Worm (Caenorhabditis elegans) whole organism, L1 larva: ENCODE results near the gene asp-18.
A peak's percentile ranks its signal among the peaks of the same experiment; 100 is the strongest.

Experiments
- C04F5.9 ChIP-seq: sonication (generic microtip); optimal IDR thresholded peaks from 2 replicates; lab custom pipeline; 2016; ENCODE audit warnings: missing genetic modification characterization, missing compliant biosample characterization
- C16A3.4 ChIP-seq: fragments of 150-350 bp; optimal IDR thresholded peaks from 2 replicates; lab custom pipeline; 2014; ENCODE audit warnings: missing biosample characterization, missing genetic modification characterization
- C34B4.2 ChIP-seq: sonication (generic microtip); optimal IDR thresholded peaks from 2 replicates; lab custom pipeline; 2017; ENCODE audit warnings: mild to moderate bottlenecking, missing genetic modification characterization, missing compliant biosample characterization
- F16B12.6 ChIP-seq: fragments of 150-350 bp; optimal IDR thresholded peaks from 2 replicates; lab custom pipeline; 2014; ENCODE audit warnings: missing biosample characterization, missing genetic modification characterization
- Y116A8C.19 ChIP-seq: sonication (generic microtip); optimal IDR thresholded peaks from 2 replicates; lab custom pipeline; 2016; ENCODE audit warnings: missing compliant biosample characterization, missing genetic modification characterization, borderline replicate concordance
- alr-1 ChIP-seq: fragments of 200-800 bp; sonication (Bioruptor generic); optimal IDR thresholded peaks from 2 replicates; lab custom pipeline; 2018; ENCODE audit warnings: borderline replicate concordance, mild to moderate bottlenecking, missing genetic modification characterization, missing compliant biosample characterization
- aly-2 ChIP-seq: fragments of 150-350 bp; optimal IDR thresholded peaks from 2 replicates; lab custom pipeline; 2014; ENCODE audit warnings: missing biosample characterization, missing genetic modification characterization
- ama-1 ChIP-seq: fragments of 150-350 bp; optimal IDR thresholded peaks from 2 replicates; lab custom pipeline; 2014
- blmp-1 ChIP-seq: fragments of 150-350 bp; optimal IDR thresholded peaks from 2 replicates; lab custom pipeline; 2014; ENCODE audit warnings: missing biosample characterization, missing genetic modification characterization
- ceh-63 ChIP-seq: fragments of 200-800 bp; sonication (Bioruptor generic); optimal IDR thresholded peaks from 2 replicates; lab custom pipeline; 2018; ENCODE audit warnings: mild to moderate bottlenecking, missing genetic modification characterization, missing compliant biosample characterization
- ceh-82 ChIP-seq, 3 experiments: fragments of 150-350 bp in 1 of 3; sonication (generic microtip) in 2 of 3; optimal IDR thresholded peaks; 2 replicates each; lab custom pipeline; 2014 to 2017; ENCODE audit warnings: missing biosample characterization in 3 of 3, missing genetic modification characterization in 3 of 3
- ceh-88 ChIP-seq: fragments of 200-800 bp; sonication (Bioruptor generic); IDR thresholded peaks from 2 replicates; pipeline ENCODE4 v1.3.6; 2022; ENCODE audit warnings: missing genetic modification characterization, missing compliant biosample characterization
- dpl-1 ChIP-seq, 3 experiments: fragments of 150-350 bp in 2 of 3; sonication (generic microtip) in 1 of 3; optimal IDR thresholded peaks; 2 replicates each; lab custom pipeline; 2014 to 2017; ENCODE audit warnings: missing biosample characterization in 3 of 3, missing genetic modification characterization in 3 of 3, missing genetic modification reagents in 3 of 3
- efl-1 ChIP-seq, 4 experiments: fragments of 150-350 bp; optimal IDR thresholded peaks in 3 of 4; peaks in 1 of 4; 1 replicate in 1 of 4; 2 replicates in 3 of 4; lab custom pipeline; 2014; ENCODE audit warnings: missing biosample characterization in 2 of 4, missing genetic modification characterization in 2 of 4, missing genetic modification reagents in 2 of 4
- efl-3 ChIP-seq: fragments of 200-800 bp; sonication (Bioruptor generic); optimal IDR thresholded peaks from 2 replicates; lab custom pipeline; 2018; ENCODE audit warnings: mild to moderate bottlenecking, missing genetic modification characterization, missing compliant biosample characterization
- egl-13 ChIP-seq: sonication (generic microtip); optimal IDR thresholded peaks from 2 replicates; lab custom pipeline; 2016; ENCODE audit warnings: missing genotype, missing genetic modification reagents, missing genetic modification characterization, missing compliant biosample characterization
- egl-27 ChIP-seq, 2 experiments: fragments of 150-350 bp in 1 of 2; sonication (generic microtip); optimal IDR thresholded peaks; 3 replicates each; lab custom pipeline; 2017 to 2018; ENCODE audit warnings: missing biosample characterization in 2 of 2, missing genetic modification characterization in 2 of 2, missing genetic modification reagents in 2 of 2
- elt-3 ChIP-seq, 6 experiments: fragments of 150-350 bp in 1 of 6; sonication (generic microtip); optimal IDR thresholded peaks; 2 replicates each; lab custom pipeline; 2017 to 2018; ENCODE audit warnings: missing biosample characterization in 6 of 6, missing genetic modification characterization in 6 of 6, inconsistent platforms in 1 of 6
- ets-5 ChIP-seq: fragments of 200-800 bp; sonication (Bioruptor generic); IDR thresholded peaks from 2 replicates; pipeline ENCODE4 v1.3.6; 2022; ENCODE audit warnings: missing genetic modification characterization, missing compliant biosample characterization
- fkh-4 ChIP-seq: sonication (generic microtip); optimal IDR thresholded peaks from 2 replicates; lab custom pipeline; 2016; ENCODE audit warnings: missing compliant biosample characterization, missing genetic modification characterization, borderline replicate concordance
- fos-1 ChIP-seq: fragments of 150-350 bp; optimal IDR thresholded peaks from 2 replicates; lab custom pipeline; 2014; ENCODE audit warnings: missing biosample characterization, missing genetic modification characterization
- hlh-17 ChIP-seq: fragments of 200-800 bp; sonication (Bioruptor generic); optimal IDR thresholded peaks from 2 replicates; lab custom pipeline; 2018; ENCODE audit warnings: missing genetic modification characterization, mild to moderate bottlenecking, missing compliant biosample characterization, moderate library complexity, borderline replicate concordance
- lin-14 ChIP-seq: fragments of 200-800 bp; sonication (Bioruptor generic); optimal IDR thresholded peaks from 2 replicates; lab custom pipeline; 2018; ENCODE audit warnings: mild to moderate bottlenecking, missing genetic modification characterization, moderate library complexity, missing compliant biosample characterization
- lin-15B ChIP-seq: fragments of 150-350 bp; sonication (generic microtip); optimal IDR thresholded peaks from 3 replicates; lab custom pipeline; 2014; ENCODE audit warnings: missing biosample characterization, missing genetic modification characterization
- lin-35 ChIP-seq, 2 experiments: fragments of 150-350 bp; optimal IDR thresholded peaks; 2 replicates each; lab custom pipeline; 2014; ENCODE audit warnings: missing biosample characterization in 2 of 2, missing genetic modification characterization in 2 of 2, missing genetic modification reagents in 2 of 2
- mep-1 ChIP-seq: fragments of 150-350 bp; optimal IDR thresholded peaks from 2 replicates; lab custom pipeline; 2014; ENCODE audit warnings: missing biosample characterization, missing genetic modification characterization
- nhr-11 ChIP-seq: fragments of 150-350 bp; optimal IDR thresholded peaks from 2 replicates; lab custom pipeline; 2014; ENCODE audit warnings: missing biosample characterization, missing genetic modification characterization
- nhr-19 ChIP-seq: fragments of 200-800 bp; sonication (Bioruptor generic); conservative IDR thresholded peaks from 2 replicates; pipeline ENCODE4 v1.3.6; 2022; ENCODE audit warnings: missing genetic modification characterization, missing compliant biosample characterization
- nhr-20 ChIP-seq: sonication (generic microtip); optimal IDR thresholded peaks from 2 replicates; lab custom pipeline; 2016; ENCODE audit warnings: mild to moderate bottlenecking, missing genetic modification characterization, missing compliant biosample characterization
- nhr-237 ChIP-seq: fragments of 150-350 bp; optimal IDR thresholded peaks from 2 replicates; lab custom pipeline; 2014; ENCODE audit warnings: missing biosample characterization, missing genetic modification characterization
- nhr-77 ChIP-seq: fragments of 150-350 bp; optimal IDR thresholded peaks from 2 replicates; lab custom pipeline; 2014; ENCODE audit warnings: missing biosample characterization, missing genetic modification characterization
- nhr-84 ChIP-seq: sonication (generic microtip); optimal IDR thresholded peaks from 2 replicates; lab custom pipeline; 2017; ENCODE audit warnings: missing biosample characterization, missing genetic modification characterization
- nhr-85 ChIP-seq: sonication (generic microtip); peaks from one replicate; lab custom pipeline; 2016; ENCODE audit warnings: missing genetic modification characterization, inconsistent platforms, missing compliant biosample characterization
- pag-3 ChIP-seq: sonication (generic microtip); optimal IDR thresholded peaks from 2 replicates; lab custom pipeline; 2017; ENCODE audit warnings: missing genetic modification characterization, mild to moderate bottlenecking, missing compliant biosample characterization, antibody characterized with exemption, borderline replicate concordance; ENCODE audit not compliant: insufficient read depth
- pax-3 ChIP-seq: fragments of 200-800 bp; sonication (Bioruptor generic); optimal IDR thresholded peaks from 2 replicates; lab custom pipeline; 2018; ENCODE audit warnings: mild to moderate bottlenecking, missing genetic modification characterization, moderate library complexity, missing compliant biosample characterization
- sptf-1 ChIP-seq: fragments of 150-350 bp; optimal IDR thresholded peaks from 2 replicates; lab custom pipeline; 2014; ENCODE audit warnings: missing biosample characterization, missing genetic modification characterization
- sup-37 ChIP-seq: fragments of 200-800 bp; sonication (Bioruptor generic); optimal IDR thresholded peaks from 2 replicates; lab custom pipeline; 2018; ENCODE audit warnings: mild to moderate bottlenecking, missing genetic modification characterization, missing compliant biosample characterization
- swsn-7 ChIP-seq: sonication (generic microtip); optimal IDR thresholded peaks from 2 replicates; lab custom pipeline; 2016; ENCODE audit warnings: missing genetic modification characterization, missing compliant biosample characterization
- tbx-2 ChIP-seq: sonication (generic microtip); optimal IDR thresholded peaks from 2 replicates; lab custom pipeline; 2016; ENCODE audit warnings: missing genetic modification characterization, missing compliant biosample characterization
- tlp-1 ChIP-seq: fragments of 150-350 bp; optimal IDR thresholded peaks from 2 replicates; lab custom pipeline; 2014; ENCODE audit warnings: missing biosample characterization, missing genetic modification characterization
- unc-30 ChIP-seq: sonication (generic microtip); optimal IDR thresholded peaks from 2 replicates; lab custom pipeline; 2017; ENCODE audit warnings: missing biosample characterization, missing genetic modification characterization
- xbp-1 ChIP-seq: sonication (generic microtip); optimal IDR thresholded peaks from 2 replicates; lab custom pipeline; 2016; ENCODE audit warnings: missing genetic modification characterization, missing compliant biosample characterization
- zag-1 ChIP-seq: fragments of 150-350 bp; optimal IDR thresholded peaks from 2 replicates; lab custom pipeline; 2014; ENCODE audit warnings: missing biosample characterization, missing genetic modification characterization
- ztf-4 ChIP-seq: fragments of 150-350 bp; optimal IDR thresholded peaks from 2 replicates; lab custom pipeline; 2014; ENCODE audit warnings: missing biosample characterization, missing genetic modification characterization

The asp-18 gene

ce11 chrV:18723604-18724003, 7.9 kb downstream of the asp-18 start (continued):
- TF ChIP-seq C04F5.9 (tag; lab: Kevin White, UChicago) = no peak
- TF ChIP-seq nhr-77 (tag; lab: Kevin White, UChicago) = peak; percentile 64
- peak; percentile 11 for TF ChIP-seq blmp-1 (tag; lab: Kevin White, UChicago)
- TF ChIP-seq nhr-19 (GFP tag; lab: Robert Waterston, UW) = peak; percentile 90
- TF ChIP-seq fos-1 = peak; percentile 75
- TF ChIP-seq ztf-4 = no peak
- TF ChIP-seq nhr-237 (tag; lab: Kevin White, UChicago) = peak; percentile 80
- peak; percentile 25 for TF ChIP-seq lin-15B (tag; lab: Kevin White, UChicago)
- TF ChIP-seq unc-30 (tag; lab: Kevin White, UChicago) = no peak
- no peak for TF ChIP-seq aly-2 (tag; lab: Kevin White, UChicago)
- peak; percentile 94 for TF ChIP-seq nhr-85
- TF ChIP-seq Y116A8C.19 (tag; lab: Kevin White, UChicago) = no peak
- peak; percentile 66 to 78 (median 73) for TF ChIP-seq dpl-1 (GFP tag; optimal IDR thresholded peaks at IDR 0.05; lab: Kevin White, UChicago)
- no peak for TF ChIP-seq C34B4.2 (tag; lab: Kevin White, UChicago)
- no peak for TF ChIP-seq egl-13 (tag; lab: Kevin White, UChicago)
- peak in 1 of 2 experiments; percentile 64 for TF ChIP-seq egl-27 (tag; optimal IDR thresholded peaks at IDR 0.05; lab: Kevin White, UChicago)
- TF ChIP-seq ceh-82 (tag; optimal IDR thresholded peaks at IDR 0.05; lab: Kevin White, UChicago) = peak; percentile 75 to 90 (median 85)
- no peak for TF ChIP-seq pag-3 (tag; lab: Kevin White, UChicago)
- no peak for TF ChIP-seq fkh-4 (tag; lab: Kevin White, UChicago)
- peak; percentile 95 for TF ChIP-seq swsn-7 (tag; lab: Kevin White, UChicago)
- no peak for TF ChIP-seq pax-3
- TF ChIP-seq ama-1 (lab: Kevin White, UChicago) = no peak
- no peak for TF ChIP-seq nhr-84 (tag; lab: Kevin White, UChicago)
- peak; percentile 58 for TF ChIP-seq F16B12.6 (tag; lab: Kevin White, UChicago)
- peak; percentile 68 for TF ChIP-seq nhr-11 (tag; lab: Kevin White, UChicago)
- TF ChIP-seq alr-1 = no peak
- TF ChIP-seq sup-37 (GFP tag; lab: Kevin White, UChicago) = no peak
- TF ChIP-seq efl-3 (GFP tag; lab: Kevin White, UChicago) = no peak
- peak; percentile 5 for TF ChIP-seq zag-1 (tag; lab: Kevin White, UChicago)
- no peak for TF ChIP-seq lin-14 (GFP tag; lab: Kevin White, UChicago)
- TF ChIP-seq hlh-17 (GFP tag; lab: Kevin White, UChicago) = no peak
- peak; percentile 78 for TF ChIP-seq nhr-20
- TF ChIP-seq ceh-88 (GFP tag; lab: Robert Waterston, UW) = no peak
- TF ChIP-seq tlp-1 = no peak
- peak; percentile 93 for TF ChIP-seq tbx-2 (tag; lab: Kevin White, UChicago)
- TF ChIP-seq xbp-1 (tag; lab: Kevin White, UChicago) = peak; percentile 87
- TF ChIP-seq C16A3.4 (tag; lab: Kevin White, UChicago) = peak; percentile 47
- TF ChIP-seq elt-3 (tag; optimal IDR thresholded peaks at IDR 0.05; lab: Kevin White, UChicago) = peak in 1 of 6 experiments; percentile 38
- TF ChIP-seq mep-1 (tag; lab: Kevin White, UChicago) = peak; percentile 96

ce11 chrV:18722510-18723299, 8.8 kb downstream of the asp-18 start:
- TF ChIP-seq lin-35 (GFP tag; optimal IDR thresholded peaks at IDR 0.05; lab: Kevin White, UChicago) (no peak), efl-1 (optimal IDR thresholded peaks at IDR 0.05; lab: Kevin White, UChicago) (no peak), efl-1 (GFP tag; optimal IDR thresholded peaks at IDR 0.05 in 1 of 2; lab: Kevin White, UChicago) (peak in 1 of 2 experiments; percentile 64), sptf-1 (tag; lab: Kevin White, UChicago) (peak; percentile 100), ceh-63 (peak; percentile 22), ets-5 (GFP tag; lab: Robert Waterston, UW) (0 out of 2 replicates have a peak, but pooled peaks have one; percentile 28), blmp-1 (tag; lab: Kevin White, UChicago) (no peak)
- TF ChIP-seq, all 84 proteins: peak for 4
